Worm (Caenorhabditis elegans): Measurements from ENCODE around the gene F25B5.3.

- TF ChIP-seq dve-1 (tag; optimal IDR thresholded peaks at IDR 0.05) (no peak), F13H6.1 (tag; optimal IDR thresholded peaks at IDR 0.05) (no peak), hlh-15 (tag; optimal IDR thresholded peaks at IDR 0.05) (no peak), mec-3 (tag; optimal IDR thresholded peaks at IDR 0.05; ENCODE audit: borderline replicate concordance) (no peak), zip-5 (tag; optimal IDR thresholded peaks at IDR 0.05) (no peak), hlh-8 (tag; optimal IDR thresholded peaks at IDR 0.05) (no peak), nhr-11 (tag; optimal IDR thresholded peaks at IDR 0.05) (no peak), pha-4 (tag; optimal IDR thresholded peaks at IDR 0.05) (no peak), ceh-30 (tag; optimal IDR thresholded peaks at IDR 0.05) (no peak), unc-55 (GFP tag; optimal IDR thresholded peaks at IDR 0.05) (no peak), ahr-1 (tag; optimal IDR thresholded peaks at IDR 0.05) (no peak), sox-4 (tag; optimal IDR thresholded peaks at IDR 0.05) (no peak), ama-1 (optimal IDR thresholded peaks at IDR 0.05) (no peak)
These were observed 3.1 kb downstream of the F25B5.3 start for ce11 chrIII:5951589-5952378.
